Worm (Caenorhabditis elegans) whole organism, L3 larva: Measurements from ENCODE around the gene srx-44.

Experiments used
- R02D3.7 ChIP-seq: fragments of 150-350 bp; optimal IDR thresholded peaks from 2 replicates; lab custom pipeline; 2014; ENCODE audit warnings: missing biosample characterization, missing genetic modification characterization
- aly-2 ChIP-seq: fragments of 150-350 bp; optimal IDR thresholded peaks from 2 replicates; lab custom pipeline; 2014; ENCODE audit warnings: missing biosample characterization, missing genetic modification characterization
- ama-1 ChIP-seq: fragments of 150-350 bp; optimal IDR thresholded peaks from 2 replicates; lab custom pipeline; 2018
- ceh-16 ChIP-seq: sonication (generic microtip); optimal IDR thresholded peaks from 2 replicates; lab custom pipeline; 2017; ENCODE audit warnings: missing biosample characterization, missing genetic modification characterization
- ceh-28 ChIP-seq: fragments of 150-350 bp; optimal IDR thresholded peaks from 2 replicates; lab custom pipeline; 2014; ENCODE audit warnings: missing biosample characterization, missing genetic modification reagents, missing genetic modification characterization
- ceh-82 ChIP-seq: fragments of 150-350 bp; optimal IDR thresholded peaks from 2 replicates; lab custom pipeline; 2014; ENCODE audit warnings: missing biosample characterization, missing genetic modification characterization
- ceh-9 ChIP-seq: sonication (generic microtip); optimal IDR thresholded peaks from 2 replicates; lab custom pipeline; 2018; ENCODE audit warnings: missing biosample characterization, missing genetic modification characterization
- egl-27 ChIP-seq: sonication (generic microtip); optimal IDR thresholded peaks from 4 replicates; lab custom pipeline; 2017; ENCODE audit warnings: missing biosample characterization, missing genetic modification reagents, missing genetic modification characterization
- egl-5 ChIP-seq: fragments of 150-350 bp; optimal IDR thresholded peaks from 2 replicates; lab custom pipeline; 2017; ENCODE audit warnings: missing biosample characterization, missing genetic modification reagents, missing genetic modification characterization, inconsistent platforms
- elt-1 ChIP-seq: fragments of 150-350 bp; optimal IDR thresholded peaks from 2 replicates; lab custom pipeline; 2014; ENCODE audit warnings: missing biosample characterization, missing genetic modification characterization
- elt-2 ChIP-seq: sonication (generic microtip); optimal IDR thresholded peaks from 2 replicates; lab custom pipeline; 2016; ENCODE audit warnings: missing genetic modification reagents, mild to moderate bottlenecking, missing genetic modification characterization, missing compliant biosample characterization
- elt-3 ChIP-seq, 3 experiments: fragments of 150-350 bp in 1 of 3; sonication (generic microtip) in 2 of 3; optimal IDR thresholded peaks; 2 replicates in 2 of 3; 4 replicates in 1 of 3; lab custom pipeline; 2014 to 2017; ENCODE audit warnings: missing biosample characterization in 3 of 3, missing genetic modification characterization in 3 of 3
- fkh-10 ChIP-seq: sonication (generic microtip); optimal IDR thresholded peaks from 2 replicates; lab custom pipeline; 2017; ENCODE audit warnings: missing biosample characterization, missing genetic modification reagents, missing genetic modification characterization
- fkh-2 ChIP-seq: fragments of 150-350 bp; optimal IDR thresholded peaks from 2 replicates; lab custom pipeline; 2014; ENCODE audit warnings: missing biosample characterization, missing genetic modification reagents, missing genetic modification characterization
- fos-1 ChIP-seq: fragments of 150-350 bp; optimal IDR thresholded peaks from 2 replicates; lab custom pipeline; 2014; ENCODE audit warnings: missing biosample characterization, missing genetic modification characterization
- hmg-11 ChIP-seq: sonication (generic microtip); optimal IDR thresholded peaks from 2 replicates; lab custom pipeline; 2016; ENCODE audit warnings: missing genetic modification characterization, missing compliant biosample characterization
- jun-1 ChIP-seq: fragments of 150-350 bp; optimal IDR thresholded peaks from 2 replicates; lab custom pipeline; 2014; ENCODE audit warnings: missing biosample characterization, missing genetic modification reagents, missing genetic modification characterization
- lin-15B ChIP-seq: fragments of 150-350 bp; optimal IDR thresholded peaks from 2 replicates; lab custom pipeline; 2014; ENCODE audit warnings: missing biosample characterization, missing genetic modification characterization
- lin-39 ChIP-seq: fragments of 150-350 bp; optimal IDR thresholded peaks from 2 replicates; lab custom pipeline; 2018; ENCODE audit warnings: missing biosample characterization, missing genetic modification reagents, missing genetic modification characterization
- lsy-12 ChIP-seq: sonication (generic microtip); optimal IDR thresholded peaks from 2 replicates; lab custom pipeline; 2016; ENCODE audit warnings: mild to moderate bottlenecking, missing genetic modification characterization, missing compliant biosample characterization
- mdl-1 ChIP-seq: fragments of 150-350 bp; optimal IDR thresholded peaks from 2 replicates; lab custom pipeline; 2014; ENCODE audit warnings: missing biosample characterization, missing genetic modification characterization
- nfya-1 ChIP-seq: sonication (generic microtip); optimal IDR thresholded peaks from 2 replicates; lab custom pipeline; 2017; ENCODE audit warnings: missing genetic modification characterization, mild to moderate bottlenecking, missing compliant biosample characterization, antibody characterized with exemption, moderate library complexity; ENCODE audit not compliant: insufficient read depth
- nhr-11 ChIP-seq: fragments of 150-350 bp; optimal IDR thresholded peaks from 2 replicates; lab custom pipeline; 2014; ENCODE audit warnings: missing biosample characterization, missing genetic modification characterization
- nhr-23 ChIP-seq: fragments of 150-350 bp; optimal IDR thresholded peaks from 2 replicates; lab custom pipeline; 2014; ENCODE audit warnings: missing biosample characterization, missing genetic modification reagents, missing genetic modification characterization
- nhr-25 ChIP-seq: sonication (generic microtip); optimal IDR thresholded peaks from 2 replicates; lab custom pipeline; 2017; ENCODE audit warnings: missing biosample characterization, missing genetic modification characterization
- nhr-43 ChIP-seq: sonication (generic microtip); optimal IDR thresholded peaks from 2 replicates; lab custom pipeline; 2016; ENCODE audit warnings: mild to moderate bottlenecking, missing genetic modification characterization, missing compliant biosample characterization; ENCODE audit not compliant: poor library complexity, severe bottlenecking
- nhr-67 ChIP-seq: fragments of 150-350 bp; optimal IDR thresholded peaks from 2 replicates; lab custom pipeline; 2014; ENCODE audit warnings: missing biosample characterization, missing genetic modification characterization
- nhr-77 ChIP-seq: fragments of 150-350 bp; optimal IDR thresholded peaks from 2 replicates; lab custom pipeline; 2014; ENCODE audit warnings: missing biosample characterization, missing genetic modification characterization
- pha-4 ChIP-seq: fragments of 150-350 bp; optimal IDR thresholded peaks from 2 replicates; lab custom pipeline; 2014; ENCODE audit warnings: missing biosample characterization, missing genetic modification reagents, missing genetic modification characterization
- pqm-1 ChIP-seq: fragments of 150-350 bp; optimal IDR thresholded peaks from 2 replicates; lab custom pipeline; 2017; ENCODE audit warnings: missing biosample characterization, missing genetic modification characterization, inconsistent platforms
- sea-2 ChIP-seq: fragments of 150-350 bp; sonication (generic microtip); optimal IDR thresholded peaks from 4 replicates; lab custom pipeline; 2014; ENCODE audit warnings: missing biosample characterization, missing genetic modification reagents, missing genetic modification characterization
- tbx-2 ChIP-seq: sonication (generic microtip); optimal IDR thresholded peaks from 2 replicates; lab custom pipeline; 2016; ENCODE audit warnings: mild to moderate bottlenecking, missing genetic modification characterization, missing compliant biosample characterization
- unc-39 ChIP-seq: sonication (generic microtip); optimal IDR thresholded peaks from 4 replicates; lab custom pipeline; 2017; ENCODE audit warnings: missing biosample characterization, missing genetic modification characterization
- unc-62 ChIP-seq: fragments of 150-350 bp; sonication (generic microtip); optimal IDR thresholded peaks from 4 replicates; lab custom pipeline; 2014; ENCODE audit warnings: missing biosample characterization, missing genetic modification reagents, missing genetic modification characterization
- zag-1 ChIP-seq: fragments of 150-350 bp; optimal IDR thresholded peaks from 2 replicates; lab custom pipeline; 2014; ENCODE audit warnings: missing biosample characterization, missing genetic modification characterization
- ztf-11 ChIP-seq: fragments of 150-350 bp; optimal IDR thresholded peaks from 2 replicates; lab custom pipeline; 2014; ENCODE audit warnings: missing biosample characterization, missing genetic modification characterization
- ztf-4 ChIP-seq: fragments of 150-350 bp; optimal IDR thresholded peaks from 2 replicates; lab custom pipeline; 2014; ENCODE audit warnings: missing biosample characterization, missing genetic modification characterization

The srx-44 gene

DNA sequence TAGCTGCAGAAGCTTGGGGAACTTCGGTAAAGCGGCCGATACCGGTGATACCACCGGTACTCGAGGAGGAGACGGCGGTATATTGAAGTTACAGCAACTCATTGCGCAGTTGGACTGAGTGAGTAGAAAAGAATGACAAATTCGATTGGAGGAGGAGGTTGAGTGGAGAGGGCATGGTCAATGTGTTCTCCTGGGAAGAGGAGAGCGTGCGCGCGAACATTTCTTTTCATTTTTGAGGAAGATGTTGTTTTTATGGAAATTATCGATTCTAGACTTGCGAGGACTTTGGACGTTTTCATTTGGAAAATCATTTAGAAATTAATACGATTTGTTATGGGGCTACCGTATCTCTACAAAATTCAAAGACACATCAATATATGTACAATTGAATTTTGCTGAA, 9.1 kb downstream of the srx-44 start:
- TF ChIP-seq ztf-11 (tag; lab: Kevin White, UChicago): no peak
- TF ChIP-seq tbx-2 (tag; lab: Kevin White, UChicago): no peak
- TF ChIP-seq ceh-9 (tag; lab: Kevin White, UChicago): no peak
- TF ChIP-seq fkh-10 (GFP tag; lab: Kevin White, UChicago): no peak
- no peak for TF ChIP-seq fkh-2 (tag; lab: Kevin White, UChicago)
- TF ChIP-seq nhr-23 (tag; lab: Kevin White, UChicago): no peak
- TF ChIP-seq pqm-1: no peak
- no peak for TF ChIP-seq lin-15B (tag; lab: Kevin White, UChicago)
- TF ChIP-seq ztf-4 (tag; lab: Kevin White, UChicago): no peak
- no peak for TF ChIP-seq nfya-1 (tag; lab: Kevin White, UChicago)
- TF ChIP-seq egl-5: no peak
- TF ChIP-seq R02D3.7: no peak
- no peak for TF ChIP-seq mdl-1 (tag; lab: Kevin White, UChicago)
- TF ChIP-seq nhr-67 (tag; lab: Kevin White, UChicago): no peak
- no peak for TF ChIP-seq lsy-12 (tag; lab: Kevin White, UChicago)
- TF ChIP-seq egl-27 (tag; lab: Kevin White, UChicago): no peak
- no peak for TF ChIP-seq ceh-28 (tag; lab: Kevin White, UChicago)
- TF ChIP-seq fos-1 (tag; lab: Kevin White, UChicago): no peak
- TF ChIP-seq nhr-43: no peak
- no peak for TF ChIP-seq elt-3 (tag; optimal IDR thresholded peaks at IDR 0.05; lab: Kevin White, UChicago)

DNA sequence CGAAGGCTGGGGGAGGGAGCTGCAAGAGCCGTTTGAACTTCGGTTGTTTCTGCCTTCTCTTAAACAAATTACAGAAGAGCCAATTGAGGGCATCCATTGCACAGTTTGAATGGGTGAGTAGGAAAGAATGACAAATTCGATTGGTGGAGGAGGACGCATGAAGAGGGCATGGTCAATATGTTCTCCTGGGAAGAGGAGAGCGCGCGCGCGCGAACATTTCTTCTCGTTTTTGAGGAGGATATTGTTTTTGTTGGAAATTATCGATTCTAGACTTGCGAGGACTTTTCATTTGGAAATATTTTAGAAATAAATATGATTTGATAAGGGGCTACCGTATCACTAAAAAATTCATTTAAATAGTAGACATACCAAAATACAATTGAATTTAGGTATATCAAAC, 11.4 kb downstream of the srx-44 start, which contains the start of gene T10C6.7:
TSS of gene T10C6.7 (minus strand) at position 143 of the 400 bp plus-strand sequence.
- TF ChIP-seq fkh-10 (GFP tag; lab: Kevin White, UChicago) (no peak), zag-1 (no peak), unc-39 (no peak), sea-2 (no peak), nhr-77 (no peak), elt-1 (no peak), lin-15B (tag; lab: Kevin White, UChicago) (no peak), elt-3 (tag; optimal IDR thresholded peaks at IDR 0.05; lab: Kevin White, UChicago) (no peak), egl-27 (tag; lab: Kevin White, UChicago) (no peak), fkh-2 (tag; lab: Kevin White, UChicago) (no peak), nhr-11 (tag; lab: Kevin White, UChicago) (no peak), mdl-1 (tag; lab: Kevin White, UChicago) (no peak)

DNA sequence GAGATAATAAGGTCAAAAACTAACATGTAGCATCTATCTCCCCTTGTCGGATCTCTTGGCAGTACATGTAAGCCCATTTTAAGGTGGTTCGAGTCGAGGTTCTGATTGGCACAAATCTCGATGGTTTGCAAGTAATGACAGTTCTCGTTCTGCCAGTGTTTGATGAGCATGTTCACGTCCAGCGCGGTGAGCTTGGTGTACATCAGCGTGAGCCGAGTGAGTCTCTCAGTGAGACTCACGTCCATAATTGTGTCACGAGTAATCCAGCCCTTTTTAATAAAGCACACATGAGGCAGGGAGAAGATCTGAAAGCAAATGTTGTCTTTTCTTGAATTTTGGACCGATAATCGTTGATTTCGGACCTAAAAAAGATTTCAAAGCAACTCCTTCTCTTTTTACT, 12.6 kb downstream of the srx-44 start, which contains the start of gene T10C6.16:
TSS of gene T10C6.16 (minus strand) at position 245 of the 400 bp plus-strand sequence.
- TF ChIP-seq ceh-28 (tag; lab: Kevin White, UChicago) (no peak), egl-27 (tag; lab: Kevin White, UChicago) (no peak), pha-4 (tag; lab: Kevin White, UChicago) (no peak), nhr-25 (no peak), lsy-12 (tag; lab: Kevin White, UChicago) (no peak), nhr-67 (tag; lab: Kevin White, UChicago) (no peak), elt-2 (no peak), egl-5 (no peak), elt-1 (no peak), mdl-1 (tag; lab: Kevin White, UChicago) (no peak), hmg-11 (tag; lab: Kevin White, UChicago) (no peak), nfya-1 (tag; lab: Kevin White, UChicago) (no peak), lin-39 (tag; lab: Kevin White, UChicago) (no peak), pqm-1 (no peak), jun-1 (tag; lab: Kevin White, UChicago) (no peak), sea-2 (no peak), ceh-16 (tag; lab: Kevin White, UChicago) (no peak), R02D3.7 (no peak), unc-39 (no peak)

DNA sequence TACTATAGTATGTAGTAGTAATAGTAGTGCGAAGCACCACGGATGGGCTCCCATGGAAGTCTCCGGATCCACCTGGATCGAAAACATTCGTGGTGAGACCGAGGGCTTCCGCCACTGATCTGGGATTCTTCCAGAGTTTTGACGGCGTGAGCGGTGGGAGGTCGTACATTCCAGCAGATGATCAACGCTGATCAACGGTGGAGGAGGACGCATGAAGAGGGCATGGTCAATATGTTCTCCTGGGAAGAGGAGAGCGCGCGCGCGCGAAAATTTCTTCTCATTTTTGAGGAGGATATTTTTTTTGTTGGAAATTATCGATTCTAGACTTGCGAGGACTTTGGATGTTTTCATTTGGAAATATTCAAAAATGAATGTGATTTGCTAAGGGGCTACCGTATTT, 13.3 kb downstream of the srx-44 start:
- TF ChIP-seq hmg-11 (tag; lab: Kevin White, UChicago) (no peak), ztf-11 (tag; lab: Kevin White, UChicago) (no peak), aly-2 (tag; lab: Kevin White, UChicago) (no peak), ceh-16 (tag; lab: Kevin White, UChicago) (no peak), egl-27 (tag; lab: Kevin White, UChicago) (no peak), ama-1 (lab: Kevin White, UChicago) (no peak), zag-1 (no peak), pha-4 (tag; lab: Kevin White, UChicago) (no peak), elt-3 (tag; optimal IDR thresholded peaks at IDR 0.05; lab: Kevin White, UChicago) (no peak), ceh-82 (tag; lab: Kevin White, UChicago) (no peak), unc-62 (GFP tag; lab: Kevin White, UChicago) (no peak), fkh-2 (tag; lab: Kevin White, UChicago) (no peak), nhr-77 (no peak), elt-2 (no peak), egl-5 (no peak), fos-1 (tag; lab: Kevin White, UChicago) (no peak), sea-2 (no peak), tbx-2 (tag; lab: Kevin White, UChicago) (no peak), nhr-43 (no peak)
